Fruit fly (Drosophila melanogaster): ENCODE results near the gene CG12268.

DNA sequence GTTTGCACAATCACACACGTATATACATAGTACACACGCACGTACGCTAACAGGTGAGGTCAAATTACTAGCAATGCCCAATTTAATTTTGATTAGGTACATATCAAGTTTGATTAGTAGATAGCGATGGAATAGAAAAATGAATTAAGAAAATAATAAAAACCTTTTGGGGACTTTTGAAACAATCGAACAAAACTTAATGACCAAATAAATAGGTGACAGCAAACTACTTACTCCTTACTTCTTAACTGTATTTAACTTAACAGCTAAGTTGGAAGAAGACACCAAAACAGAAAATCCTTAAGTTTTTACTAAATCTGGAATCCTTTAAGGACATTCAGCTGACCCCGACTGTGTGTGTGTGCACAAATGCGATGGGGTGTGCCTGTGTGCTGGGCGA is 46.2 kb downstream of the CG12268 start:
- TF ChIP-seq cg (GFP tag; optimal IDR thresholded peaks at IDR 0.05) (no peak), CG12659 (GFP tag; optimal IDR thresholded peaks at IDR 0.05) (no peak), phol (tag; optimal IDR thresholded peaks at IDR 0.05) (no peak), Nf-YA (GFP tag; IDR thresholded peaks at IDR 0.05) (no peak), ham (GFP tag; IDR thresholded peaks at IDR 0.05) (no peak), cwo (GFP tag; optimal IDR thresholded peaks at IDR 0.05) (no peak), fd96Cb (tag; optimal IDR thresholded peaks at IDR 0.05) (no peak), HLH54F (GFP tag; optimal IDR thresholded peaks at IDR 0.05) (no peak), CG8478 (optimal IDR thresholded peaks at IDR 0.05) (no peak), Fer2 (tag; optimal IDR thresholded peaks at IDR 0.05) (no peak), Fer3 (tag; optimal IDR thresholded peaks at IDR 0.05) (no peak)

Data from whole organism, embryonic.